Worm (Caenorhabditis elegans): ENCODE measurements around the gene F07C3.2.

DNA sequence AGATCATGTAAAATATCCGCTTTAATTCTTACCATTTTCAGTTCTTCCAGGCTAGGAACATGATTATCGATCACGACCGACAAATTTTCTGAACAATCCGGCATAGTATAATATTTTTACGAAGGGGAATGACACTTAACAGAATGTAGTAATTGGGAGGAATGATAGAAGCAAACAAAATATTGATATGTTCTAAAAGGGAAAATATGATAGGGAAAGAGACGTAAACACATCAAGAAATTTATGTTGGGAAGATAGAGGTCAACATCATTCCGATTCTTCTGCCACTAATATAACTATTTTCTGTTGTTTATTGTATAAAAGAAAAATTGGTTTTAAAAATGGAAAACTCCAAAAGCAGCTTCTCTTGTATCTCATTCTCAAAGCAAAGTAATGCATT is 28.8 kb upstream of the F07C3.2 start, which contains the start of gene C24B5.4:
- TF ChIP-seq ztf-11 (tag; optimal IDR thresholded peaks at IDR 0.05) (no peak), blmp-1 (tag; optimal IDR thresholded peaks at IDR 0.05) (no peak), mls-2 (tag; optimal IDR thresholded peaks at IDR 0.05) (no peak)
